Fruit fly (Drosophila melanogaster) whole organism, embryonic: ENCODE measurements around the gene Ilp6.

Experiments used
- CG10274 ChIP-seq: fragments of 200-800 bp; sonication (Bioruptor generic); optimal IDR thresholded peaks from 3 replicates; lab custom pipeline; 2017; ENCODE audit warnings: missing biosample characterization, mild to moderate bottlenecking, missing genetic modification characterization
- CG12391 ChIP-seq: fragments of 200-800 bp; sonication (Bioruptor generic); optimal IDR thresholded peaks from 3 replicates; lab custom pipeline; 2018; ENCODE audit warnings: missing biosample characterization, mild to moderate bottlenecking, missing genetic modification characterization, moderate library complexity
- CG12769 ChIP-seq: fragments of 200-800 bp; sonication (Bioruptor generic); optimal IDR thresholded peaks from 2 replicates; lab custom pipeline; 2019; ENCODE audit warnings: missing biosample characterization, mild to moderate bottlenecking, missing genetic modification characterization, moderate library complexity
- CG14965 ChIP-seq: fragments of 200-800 bp; sonication (Bioruptor generic); optimal IDR thresholded peaks from 2 replicates; lab custom pipeline; 2016; ENCODE audit warnings: missing biosample characterization, missing genetic modification characterization, borderline replicate concordance
- CG15011 ChIP-seq: fragments of 200-800 bp; sonication (Bioruptor generic); optimal IDR thresholded peaks from 3 replicates; lab custom pipeline; 2018; ENCODE audit warnings: missing biosample characterization, mild to moderate bottlenecking, missing genetic modification characterization
- CG15479 ChIP-seq: fragments of 200-800 bp; sonication (Bioruptor generic); optimal IDR thresholded peaks from 3 replicates; lab custom pipeline; 2019; ENCODE audit warnings: missing biosample characterization, mild to moderate bottlenecking, missing genetic modification characterization, moderate library complexity
- CG1603 ChIP-seq: fragments of 200-800 bp; sonication (Bioruptor generic); optimal IDR thresholded peaks from 2 replicates; lab custom pipeline; 2019; ENCODE audit warnings: missing biosample characterization, mild to moderate bottlenecking, missing genetic modification characterization, moderate library complexity
- CG17328 ChIP-seq: fragments of 200-800 bp; sonication (Bioruptor generic); IDR thresholded peaks from 2 replicates; pipeline ENCODE4 v1.3.6; 2022; ENCODE audit warnings: missing biosample characterization, missing genetic modification characterization
- CG18262 ChIP-seq: fragments of 200-800 bp; optimal IDR thresholded peaks from 3 replicates; lab custom pipeline; 2019; ENCODE audit warnings: missing biosample characterization, mild to moderate bottlenecking, missing genetic modification characterization, moderate library complexity
- CG18599 ChIP-seq: fragments of 200-800 bp; sonication (Bioruptor generic); optimal IDR thresholded peaks from 3 replicates; lab custom pipeline; 2017; ENCODE audit warnings: missing biosample characterization, missing genetic modification characterization, mild to moderate bottlenecking, moderate library complexity, missing genetic modification reagents
- CG18619 ChIP-seq: fragments of 200-800 bp; sonication (Bioruptor generic); optimal IDR thresholded peaks from 3 replicates; lab custom pipeline; 2017; ENCODE audit warnings: missing biosample characterization, mild to moderate bottlenecking, missing genetic modification characterization
- CG2116 ChIP-seq: fragments of 200-800 bp; sonication (Bioruptor generic); optimal IDR thresholded peaks from 3 replicates; lab custom pipeline; 2018; ENCODE audit warnings: missing biosample characterization, mild to moderate bottlenecking, missing genetic modification characterization
- CG2129 ChIP-seq: fragments of 200-800 bp; sonication (Bioruptor generic); IDR thresholded peaks from 2 replicates; pipeline ENCODE4 v1.3.6; 2022; ENCODE audit warnings: missing biosample characterization, missing genetic modification characterization; ENCODE audit not compliant: partially characterized antibody
- CG42726 ChIP-seq: fragments of 200-800 bp; sonication (Bioruptor generic); IDR thresholded peaks from 2 replicates; pipeline ENCODE4 v1.3.6; 2022; ENCODE audit warnings: missing biosample characterization, missing genetic modification characterization; ENCODE audit not compliant: partially characterized antibody
- CG4854 ChIP-seq: fragments of 200-800 bp; sonication (Bioruptor generic); optimal IDR thresholded peaks from 2 replicates; lab custom pipeline; 2016; ENCODE audit warnings: missing biosample characterization, missing genetic modification characterization, inconsistent platforms
- CG6854 ChIP-seq: fragments of 200-800 bp; sonication (Bioruptor generic); optimal IDR thresholded peaks from 3 replicates; lab custom pipeline; 2017; ENCODE audit warnings: missing biosample characterization, mild to moderate bottlenecking, missing genetic modification characterization
- CG7556 ChIP-seq: fragments of 200-800 bp; sonication (Bioruptor generic); optimal IDR thresholded peaks from 2 replicates; lab custom pipeline; 2017; ENCODE audit warnings: missing biosample characterization, mild to moderate bottlenecking, missing genetic modification characterization
- CG8290 ChIP-seq, 3 experiments: fragments of 200-800 bp; sonication (Bioruptor generic); optimal IDR thresholded peaks; 2 replicates each; lab custom pipeline; 2016 to 2019; ENCODE audit warnings: missing biosample characterization in 3 of 3, missing genetic modification characterization in 3 of 3, mild to moderate bottlenecking in 2 of 3, moderate library complexity in 1 of 3
- CG9727 ChIP-seq: fragments of 200-800 bp; sonication (Bioruptor generic); optimal IDR thresholded peaks from 3 replicates; lab custom pipeline; 2017; ENCODE audit warnings: missing biosample characterization, mild to moderate bottlenecking, missing genetic modification characterization
- CG9876 ChIP-seq: fragments of 200-800 bp; sonication (Bioruptor generic); optimal IDR thresholded peaks from 2 replicates; lab custom pipeline; 2016; ENCODE audit warnings: missing biosample characterization, missing genetic modification characterization
- CTCF ChIP-seq: fragments of 200-800 bp; sonication (Bioruptor generic); optimal IDR thresholded peaks from 2 replicates; lab custom pipeline; 2017; ENCODE audit warnings: missing biosample characterization, mild to moderate bottlenecking, missing genetic modification characterization, moderate library complexity
- CoRest ChIP-seq: fragments of 200-800 bp; sonication (Bioruptor generic); optimal IDR thresholded peaks from 3 replicates; lab custom pipeline; 2018; ENCODE audit warnings: missing biosample characterization, mild to moderate bottlenecking, missing genetic modification characterization, moderate library complexity
- Doc2 ChIP-seq: fragments of 200-800 bp; sonication (Bioruptor generic); IDR thresholded peaks from 2 replicates; pipeline ENCODE4 v1.3.6; 2022; ENCODE audit warnings: missing biosample characterization, missing genetic modification characterization
- Elba2 ChIP-seq: fragments of 200-800 bp; sonication (Bioruptor generic); optimal IDR thresholded peaks from 3 replicates; lab custom pipeline; 2016; ENCODE audit warnings: missing biosample characterization, missing genetic modification characterization
- Fer2 ChIP-seq: fragments of 200-800 bp; sonication (Bioruptor generic); optimal IDR thresholded peaks from 2 replicates; lab custom pipeline; 2018; ENCODE audit warnings: missing biosample characterization, mild to moderate bottlenecking, missing genetic modification characterization, moderate library complexity
- GATAe ChIP-seq: fragments of 200-800 bp; sonication (Bioruptor generic); conservative IDR thresholded peaks from 2 replicates; pipeline ENCODE4 v1.3.6; 2022; ENCODE audit warnings: missing biosample characterization, missing genetic modification characterization
- HHEX ChIP-seq: fragments of 200-800 bp; sonication (Bioruptor generic); optimal IDR thresholded peaks from 3 replicates; lab custom pipeline; 2017; ENCODE audit warnings: missing biosample characterization, mild to moderate bottlenecking, missing genetic modification characterization, missing genetic modification reagents
- HLH3B ChIP-seq: fragments of 200-800 bp; sonication (Bioruptor generic); IDR thresholded peaks from 2 replicates; pipeline ENCODE4 v1.3.6; 2022; ENCODE audit warnings: missing biosample characterization, missing genetic modification characterization
- HLH4C ChIP-seq: fragments of 200-800 bp; sonication (Bioruptor generic); IDR thresholded peaks from 3 replicates; pipeline ENCODE4 v1.3.6; 2022; ENCODE audit warnings: missing biosample characterization, missing genetic modification characterization; ENCODE audit not compliant: partially characterized antibody
- Hr3 ChIP-seq: fragments of 200-800 bp; sonication (Bioruptor generic); optimal IDR thresholded peaks from 3 replicates; lab custom pipeline; 2016; ENCODE audit warnings: missing biosample characterization, missing genetic modification characterization
- Kr ChIP-seq: fragments of 200-800 bp; sonication (Bioruptor generic); optimal IDR thresholded peaks from 2 replicates; lab custom pipeline; 2017; ENCODE audit warnings: missing biosample characterization, mild to moderate bottlenecking, missing genetic modification characterization
- Meics ChIP-seq: fragments of 200-800 bp; sonication (Bioruptor generic); optimal IDR thresholded peaks from 2 replicates; lab custom pipeline; 2017; ENCODE audit warnings: missing biosample characterization, mild to moderate bottlenecking, missing genetic modification characterization
- NC2β ChIP-seq: fragments of 200-800 bp; sonication (Bioruptor generic); optimal IDR thresholded peaks from 2 replicates; lab custom pipeline; 2016; ENCODE audit warnings: missing biosample characterization, missing genetic modification characterization
- Tbp ChIP-seq: fragments of >200 bp; optimal IDR thresholded peaks from 2 replicates; lab custom pipeline; 2018; ENCODE audit warnings: missing biosample characterization, missing genetic modification characterization
- ap ChIP-seq: fragments of 200-800 bp; sonication (Bioruptor generic); IDR thresholded peaks from 2 replicates; pipeline ENCODE4 v1.3.6; 2022; ENCODE audit warnings: missing biosample characterization, missing genetic modification characterization
- croc ChIP-seq: fragments of 200-800 bp; sonication (Bioruptor generic); conservative IDR thresholded peaks from 3 replicates; pipeline ENCODE4 v1.3.6; 2022; ENCODE audit warnings: missing biosample characterization, missing genetic modification characterization
- crol ChIP-seq: fragments of 200-800 bp; sonication (Bioruptor generic); IDR thresholded peaks from 2 replicates; pipeline ENCODE4 v1.3.6; 2022; ENCODE audit warnings: missing biosample characterization, missing genetic modification characterization
- crp ChIP-seq, 2 experiments: fragments of 200-800 bp; sonication (Bioruptor generic); optimal IDR thresholded peaks; 2 replicates in 1 of 2; 3 replicates in 1 of 2; lab custom pipeline; 2017; ENCODE audit warnings: missing biosample characterization in 2 of 2, missing genetic modification characterization in 2 of 2, mild to moderate bottlenecking in 1 of 2, moderate library complexity in 1 of 2
- fd64A ChIP-seq: fragments of 200-800 bp; sonication (Bioruptor generic); optimal IDR thresholded peaks from 3 replicates; lab custom pipeline; 2018; ENCODE audit warnings: missing biosample characterization, mild to moderate bottlenecking, missing genetic modification characterization
- hb ChIP-seq: fragments of 200-800 bp; sonication (Bioruptor generic); IDR thresholded peaks from 3 replicates; pipeline ENCODE4 v1.3.6; 2022; ENCODE audit warnings: missing biosample characterization, missing genetic modification characterization; ENCODE audit not compliant: partially characterized antibody
- hth ChIP-seq: fragments of >200 bp; optimal IDR thresholded peaks from 2 replicates; lab custom pipeline; 2017; ENCODE audit warnings: inconsistent platforms
- inv ChIP-seq: fragments of 200-800 bp; sonication (Bioruptor generic); IDR thresholded peaks from 2 replicates; pipeline ENCODE4 v1.3.6; 2022; ENCODE audit warnings: missing biosample characterization, missing genetic modification characterization; ENCODE audit not compliant: partially characterized antibody
- jigr1 ChIP-seq: fragments of 200-800 bp; sonication (Bioruptor generic); IDR thresholded peaks from 3 replicates; pipeline ENCODE4 v1.3.6; 2022; ENCODE audit warnings: missing biosample characterization, missing genetic modification characterization
- maf-S ChIP-seq: fragments of 200-800 bp; sonication (Bioruptor generic); optimal IDR thresholded peaks from 2 replicates; lab custom pipeline; 2016; ENCODE audit warnings: missing biosample characterization, missing genetic modification characterization
- nerfin-2 ChIP-seq: fragments of 200-800 bp; sonication (Bioruptor generic); IDR thresholded peaks from 2 replicates; pipeline ENCODE4 v1.3.6; 2022; ENCODE audit warnings: missing biosample characterization, missing genetic modification characterization; ENCODE audit not compliant: partially characterized antibody
- pfk ChIP-seq: fragments of 200-800 bp; sonication (Bioruptor generic); optimal IDR thresholded peaks from 2 replicates; lab custom pipeline; 2018; ENCODE audit warnings: missing biosample characterization, mild to moderate bottlenecking, missing genetic modification characterization, moderate library complexity
- pho ChIP-seq: fragments of 200-800 bp; sonication (Bioruptor generic); optimal IDR thresholded peaks from 2 replicates; lab custom pipeline; 2016; ENCODE audit warnings: missing biosample characterization, missing genetic modification characterization
- scrt ChIP-seq: fragments of 200-800 bp; sonication (Bioruptor generic); optimal IDR thresholded peaks from 2 replicates; lab custom pipeline; 2018; ENCODE audit warnings: missing biosample characterization, mild to moderate bottlenecking, missing genetic modification characterization, moderate library complexity
- sens ChIP-seq: fragments of 200-800 bp; sonication (Bioruptor generic); peaks from one replicate; lab custom pipeline; 2016; ENCODE audit warnings: missing biosample characterization, missing genetic modification characterization
- tap ChIP-seq: fragments of 200-800 bp; optimal IDR thresholded peaks from 3 replicates; lab custom pipeline; 2019; ENCODE audit warnings: missing biosample characterization, mild to moderate bottlenecking, missing genetic modification characterization, moderate library complexity
- toy ChIP-seq: fragments of 200-800 bp; sonication (Bioruptor generic); IDR thresholded peaks from 2 replicates; pipeline ENCODE4 v1.3.6; 2022; ENCODE audit warnings: missing biosample characterization, missing genetic modification characterization

Gene Ilp6

DNA sequence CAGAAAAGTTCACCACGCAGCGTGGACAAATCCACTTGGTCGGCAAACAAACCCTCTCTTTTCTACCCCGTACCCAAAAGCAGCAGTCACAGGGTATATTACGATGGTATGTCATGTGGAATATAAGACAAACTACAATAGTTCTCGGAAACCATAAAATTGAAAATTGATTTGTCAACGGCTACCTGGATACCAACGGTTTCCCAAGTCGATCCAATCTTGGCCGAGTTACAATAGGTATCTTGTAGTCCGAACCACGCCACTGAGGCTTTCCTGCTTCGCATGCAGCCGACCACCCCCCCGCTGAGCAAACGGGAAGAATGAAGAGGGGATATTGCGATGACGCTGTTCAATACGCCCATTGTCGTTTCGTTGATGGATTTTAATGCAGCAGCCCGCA is 16.1 kb downstream of the Ilp6 start (continued):
- TF ChIP-seq ap (GFP tag; lab: Robert Waterston, UW) (no peak), CoRest (tag; lab: Kevin White, UChicago) (peak; percentile 24), CG2116 (GFP tag; lab: Kevin White, UChicago) (no peak), nerfin-2 (GFP tag; lab: Robert Waterston, UW) (no peak), Tbp (GFP tag; lab: Kevin White, UChicago) (no peak), hth (no peak), Hr3 (GFP tag; lab: Kevin White, UChicago) (peak; percentile 25), CG9876 (GFP tag; lab: Kevin White, UChicago) (no peak), CG1603 (peak; percentile 79), CG14965 (peak; percentile 17), CG10274 (GFP tag; lab: Kevin White, UChicago) (no peak), crp (GFP tag; optimal IDR thresholded peaks at IDR 0.05; lab: Kevin White, UChicago) (no peak), Doc2 (0 out of 2 replicates have a peak, but pooled peaks have one; percentile 12), CTCF (no peak), CG15011 (GFP tag; lab: Kevin White, UChicago) (no peak), fd64A (GFP tag; lab: Kevin White, UChicago) (no peak), inv (GFP tag; lab: Robert Waterston, UW) (no peak), CG18262 (tag; lab: Kevin White, UChicago) (peak; percentile 77), CG18619 (GFP tag; lab: Kevin White, UChicago) (peak; percentile 10), toy (GFP tag; lab: Robert Waterston, UW) (no peak), jigr1 (GFP tag; lab: Robert Waterston, UW) (no peak; the same call in 1 of the 3 replicates), CG17328 (peak; percentile 80), HHEX (GFP tag; lab: Kevin White, UChicago) (no peak), Elba2 (no peak), pfk (no peak), Kr (GFP tag; lab: Kevin White, UChicago) (no peak), scrt (GFP tag; lab: Kevin White, UChicago) (no peak), CG6854 (no peak), hb (GFP tag; lab: Robert Waterston, UW) (no peak), CG12391 (tag; lab: Kevin White, UChicago) (peak; percentile 52), CG8290 (GFP tag; optimal IDR thresholded peaks at IDR 0.05; lab: Kevin White, UChicago) (peak; percentile 20), CG8290 (tag; optimal IDR thresholded peaks at IDR 0.05; lab: Kevin White, UChicago) (peak in 1 of 2 experiments; percentile 55), GATAe (GFP tag; lab: Robert Waterston, UW) (no peak), NC2β (GFP tag; lab: Kevin White, UChicago) (peak; percentile 2), CG7556 (peak; percentile 23), sens (peak; percentile 97), pho (GFP tag; lab: Kevin White, UChicago) (no peak), CG42726 (no peak), Fer2 (tag; lab: Kevin White, UChicago) (no peak), CG12769 (tag; lab: Kevin White, UChicago) (peak; percentile 58), Meics (peak; percentile 14), CG9727 (GFP tag; lab: Kevin White, UChicago) (peak; percentile 62), HLH3B (GFP tag; lab: Robert Waterston, UW) (peak; percentile 57), tap (tag; lab: Kevin White, UChicago) (peak; percentile 25), CG15479 (no peak), crol (GFP tag; lab: Robert Waterston, UW) (peak; percentile 50; the same call in 1 of the 2 replicates), CG18599 (GFP tag; lab: Kevin White, UChicago) (peak; percentile 25), CG4854 (no peak), CG2129 (GFP tag; lab: Robert Waterston, UW) (no peak), croc (GFP tag; lab: Robert Waterston, UW) (peak; percentile 81), HLH4C (GFP tag; lab: Robert Waterston, UW) (no peak), maf-S (GFP tag; lab: Kevin White, UChicago) (no peak)
